Fruit fly (Drosophila melanogaster) whole organism, prepupa: ENCODE data around the gene CG2962.

ENCODE experiments used
- Blimp-1 ChIP-seq: fragments of 200-800 bp; sonication (Bioruptor generic); optimal IDR thresholded peaks from 3 replicates; lab custom pipeline; 2017; ENCODE audit warnings: missing biosample characterization, missing genetic modification characterization, mild to moderate bottlenecking, moderate library complexity, missing genetic modification reagents
- CG10631 ChIP-seq: fragments of 200-800 bp; sonication (Bioruptor generic); optimal IDR thresholded peaks from 2 replicates; lab custom pipeline; 2016; ENCODE audit warnings: missing biosample characterization, missing genetic modification characterization
- CG10669 ChIP-seq: fragments of 200-800 bp; sonication (Bioruptor generic); optimal IDR thresholded peaks from 3 replicates; lab custom pipeline; 2018; ENCODE audit warnings: missing biosample characterization, mild to moderate bottlenecking, missing genetic modification characterization, moderate library complexity
- CG11294 ChIP-seq: fragments of 200-800 bp; sonication (Bioruptor generic); IDR thresholded peaks from 2 replicates; pipeline ENCODE4 v1.3.6; 2022; ENCODE audit warnings: missing biosample characterization, missing genetic modification characterization
- CG11762 ChIP-seq: fragments of 200-800 bp; sonication (Bioruptor generic); optimal IDR thresholded peaks from 3 replicates; lab custom pipeline; 2016; ENCODE audit warnings: missing biosample characterization, missing genetic modification characterization; ENCODE audit not compliant: insufficient read depth
- CG11902 ChIP-seq: fragments of 200-800 bp; sonication (Bioruptor generic); optimal IDR thresholded peaks from 3 replicates; lab custom pipeline; 2016; ENCODE audit warnings: missing biosample characterization, missing genetic modification characterization
- CG1621 ChIP-seq: fragments of 200-800 bp; sonication (Bioruptor generic); optimal IDR thresholded peaks from 3 replicates; lab custom pipeline; 2018; ENCODE audit warnings: missing biosample characterization, mild to moderate bottlenecking, missing genetic modification characterization
- CG16779 ChIP-seq: fragments of 200-800 bp; sonication (Bioruptor generic); optimal IDR thresholded peaks from 3 replicates; lab custom pipeline; 2017; ENCODE audit warnings: missing biosample characterization, mild to moderate bottlenecking, missing genetic modification characterization
- CG3032 ChIP-seq: fragments of 200-800 bp; optimal IDR thresholded peaks from 2 replicates; lab custom pipeline; 2019; ENCODE audit warnings: missing biosample characterization, mild to moderate bottlenecking, missing genetic modification characterization, moderate library complexity
- CG31627 ChIP-seq: fragments of 200-800 bp; sonication (Bioruptor generic); optimal IDR thresholded peaks from 3 replicates; lab custom pipeline; 2016; ENCODE audit warnings: missing biosample characterization, missing genetic modification characterization
- CG34406 ChIP-seq: fragments of 200-800 bp; sonication (Bioruptor generic); optimal IDR thresholded peaks from 3 replicates; lab custom pipeline; 2016; ENCODE audit warnings: missing biosample characterization, missing genetic modification characterization
- CG4318 ChIP-seq: fragments of 200-800 bp; sonication (Bioruptor generic); optimal IDR thresholded peaks from 3 replicates; lab custom pipeline; 2017; ENCODE audit warnings: missing biosample characterization, mild to moderate bottlenecking, missing genetic modification characterization
- CG6163 ChIP-seq: fragments of 200-800 bp; sonication (Bioruptor generic); IDR thresholded peaks from 3 replicates; pipeline ENCODE4 v1.3.6; 2022; ENCODE audit warnings: missing biosample characterization, missing genetic modification characterization
- CG6792 ChIP-seq: fragments of 200-800 bp; sonication (Bioruptor generic); optimal IDR thresholded peaks from 3 replicates; lab custom pipeline; 2016; ENCODE audit warnings: missing biosample characterization, missing genetic modification characterization
- CG6808 ChIP-seq: fragments of 200-800 bp; sonication (Bioruptor generic); optimal IDR thresholded peaks from 3 replicates; lab custom pipeline; 2017; ENCODE audit warnings: missing biosample characterization, missing genetic modification characterization, mild to moderate bottlenecking, moderate library complexity, missing genetic modification reagents
- CG6854 ChIP-seq: fragments of 200-800 bp; sonication (Bioruptor generic); optimal IDR thresholded peaks from 2 replicates; lab custom pipeline; 2017; ENCODE audit warnings: missing biosample characterization, mild to moderate bottlenecking, missing genetic modification characterization
- CG8119 ChIP-seq: fragments of 200-800 bp; sonication (Bioruptor generic); IDR thresholded peaks from 3 replicates; pipeline ENCODE4 v1.3.6; 2022; ENCODE audit warnings: missing biosample characterization, missing genetic modification characterization
- CG8319 ChIP-seq: fragments of 200-800 bp; sonication (Bioruptor generic); optimal IDR thresholded peaks from 3 replicates; lab custom pipeline; 2016; ENCODE audit warnings: missing biosample characterization, missing genetic modification characterization
- CG8632 ChIP-seq: fragments of 200-800 bp; sonication (Bioruptor generic); optimal IDR thresholded peaks from 3 replicates; lab custom pipeline; 2016; ENCODE audit warnings: missing biosample characterization, missing genetic modification characterization
- Eip78C ChIP-seq: fragments of 200-800 bp; sonication (Bioruptor generic); peaks from one replicate; lab custom pipeline; 2016; ENCODE audit warnings: missing biosample characterization, missing genetic modification characterization
- Ets21C ChIP-seq: fragments of 200-800 bp; sonication (Bioruptor generic); optimal IDR thresholded peaks from 3 replicates; lab custom pipeline; 2016; ENCODE audit warnings: missing biosample characterization, missing genetic modification characterization
- Ets96B ChIP-seq: fragments of 200-800 bp; optimal IDR thresholded peaks from 2 replicates; lab custom pipeline; 2019; ENCODE audit warnings: missing biosample characterization, mild to moderate bottlenecking, missing genetic modification characterization, moderate library complexity
- Gug ChIP-seq: fragments of 200-800 bp; sonication (Bioruptor generic); IDR thresholded peaks from 2 replicates; pipeline ENCODE4 v1.3.6; 2022; ENCODE audit warnings: missing biosample characterization, missing genetic modification characterization
- Hr38 ChIP-seq: sonication (Bioruptor generic); optimal IDR thresholded peaks from 2 replicates; lab custom pipeline; 2016; ENCODE audit warnings: missing biosample characterization, missing genetic modification characterization
- Hr39 ChIP-seq: fragments of 200-800 bp; sonication (Bioruptor generic); optimal IDR thresholded peaks from 2 replicates; lab custom pipeline; 2016; ENCODE audit warnings: missing biosample characterization, missing genetic modification characterization
- Hr4 ChIP-seq: fragments of 200-800 bp; sonication (Bioruptor generic); optimal IDR thresholded peaks from 3 replicates; lab custom pipeline; 2016; ENCODE audit warnings: missing biosample characterization, missing genetic modification characterization
- Met ChIP-seq: fragments of 200-800 bp; sonication (Bioruptor generic); optimal IDR thresholded peaks from 3 replicates; lab custom pipeline; 2016; ENCODE audit warnings: missing biosample characterization, missing genetic modification characterization
- OdsH ChIP-seq: fragments of 200-800 bp; sonication (Bioruptor generic); optimal IDR thresholded peaks from 3 replicates; lab custom pipeline; 2016; ENCODE audit warnings: missing biosample characterization, missing genetic modification characterization
- Sox14 ChIP-seq: fragments of 200-800 bp; sonication (Bioruptor generic); optimal IDR thresholded peaks from 3 replicates; lab custom pipeline; 2016; ENCODE audit warnings: missing biosample characterization, missing genetic modification characterization
- achi ChIP-seq: fragments of 200-800 bp; sonication (Bioruptor generic); optimal IDR thresholded peaks from 3 replicates; lab custom pipeline; 2016; ENCODE audit warnings: missing biosample characterization, missing genetic modification characterization
- cyc ChIP-seq: fragments of 200-800 bp; sonication (Bioruptor generic); optimal IDR thresholded peaks from 3 replicates; lab custom pipeline; 2016; ENCODE audit warnings: missing biosample characterization, missing genetic modification characterization
- dac ChIP-seq: fragments of 200-800 bp; sonication (Bioruptor generic); optimal IDR thresholded peaks from 2 replicates; lab custom pipeline; 2017; ENCODE audit warnings: missing biosample characterization, mild to moderate bottlenecking, missing genetic modification characterization
- esn ChIP-seq: fragments of 200-800 bp; sonication (Bioruptor generic); optimal IDR thresholded peaks from 2 replicates; lab custom pipeline; 2016; ENCODE audit warnings: missing biosample characterization, mild to moderate bottlenecking, missing genetic modification characterization, moderate library complexity
- fd59A ChIP-seq: fragments of 200-800 bp; sonication (Bioruptor generic); optimal IDR thresholded peaks from 2 replicates; lab custom pipeline; 2017; ENCODE audit warnings: missing biosample characterization, mild to moderate bottlenecking, missing genetic modification characterization, missing genetic modification reagents
- pdm3 ChIP-seq: fragments of 200-800 bp; sonication (Bioruptor generic); optimal IDR thresholded peaks from 3 replicates; lab custom pipeline; 2016; ENCODE audit warnings: missing biosample characterization, missing genetic modification characterization
- salr ChIP-seq, 2 experiments: fragments of 200-800 bp; sonication (Bioruptor generic); optimal IDR thresholded peaks; 3 replicates each; lab custom pipeline; 2016 to 2018; ENCODE audit warnings: missing biosample characterization in 2 of 2, missing genetic modification characterization in 2 of 2, mild to moderate bottlenecking in 1 of 2
- spab ChIP-seq: fragments of 200-800 bp; sonication (Bioruptor generic); optimal IDR thresholded peaks from 2 replicates; lab custom pipeline; 2017; ENCODE audit warnings: missing biosample characterization, mild to moderate bottlenecking, missing genetic modification characterization, missing genetic modification reagents
- svp ChIP-seq: fragments of 200-800 bp; sonication (Bioruptor generic); peaks from one replicate; lab custom pipeline; 2016; ENCODE audit warnings: missing biosample characterization, missing genetic modification characterization
- topi ChIP-seq: fragments of 200-800 bp; sonication (Bioruptor generic); optimal IDR thresholded peaks from 3 replicates; lab custom pipeline; 2016; ENCODE audit warnings: missing biosample characterization, missing genetic modification characterization
- vri ChIP-seq: fragments of 200-800 bp; sonication (Bioruptor generic); optimal IDR thresholded peaks from 3 replicates; lab custom pipeline; 2016; ENCODE audit warnings: missing biosample characterization, mild to moderate bottlenecking, missing genetic modification characterization

CG2962 gene

DNA sequence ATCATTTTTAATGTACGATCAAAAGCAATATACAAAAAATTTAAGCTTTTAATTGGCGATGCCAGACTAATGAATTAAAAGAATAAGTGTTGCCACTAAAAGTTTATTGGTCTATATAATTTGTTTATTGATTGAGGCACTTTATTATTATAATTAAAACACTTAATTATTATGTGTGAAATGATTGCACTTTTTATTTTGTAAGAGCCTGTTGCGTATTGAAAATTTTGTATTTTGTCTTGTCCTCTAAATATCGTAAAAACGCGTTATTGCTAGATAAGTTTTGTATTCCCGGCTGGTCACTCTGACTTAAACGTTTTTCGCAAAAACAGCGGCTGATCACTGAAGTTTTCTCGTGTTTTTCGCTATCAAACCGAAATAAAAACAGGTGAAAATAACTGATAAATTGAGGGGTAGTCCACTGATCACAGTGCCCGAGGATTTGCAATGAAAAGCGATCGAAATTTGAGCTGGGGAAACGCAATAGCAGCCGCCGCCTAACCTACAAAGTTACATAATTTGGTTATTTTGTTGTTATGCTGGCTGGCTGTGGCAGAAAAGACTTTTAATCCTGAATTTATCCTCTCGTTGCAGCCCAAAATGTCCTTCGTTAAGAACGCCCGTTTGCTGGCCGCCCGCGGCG lies 3.6 kb downstream of the CG2962 start, which contains the start of gene ATPsyndelta:
Gene ATPsyndelta, plus strand, starts transcription at position 284 of the 643 bp plus-strand sequence.
- TF ChIP-seq salr (GFP tag; optimal IDR thresholded peaks at IDR 0.05; lab: Kevin White, UChicago), result no peak
- TF ChIP-seq Eip78C, result peak; percentile 34
- TF ChIP-seq svp (GFP tag; lab: Kevin White, UChicago), result no peak
- TF ChIP-seq CG11762 (GFP tag; lab: Kevin White, UChicago), result no peak
- no peak for TF ChIP-seq CG34406 (GFP tag; lab: Kevin White, UChicago)
- no peak for TF ChIP-seq CG6808 (GFP tag; lab: Kevin White, UChicago)
- no peak for TF ChIP-seq CG8632
- no peak for TF ChIP-seq Hr38
- no peak for TF ChIP-seq Blimp-1 (GFP tag; lab: Kevin White, UChicago)
- TF ChIP-seq CG8319 (GFP tag; lab: Kevin White, UChicago), result no peak
- peak; percentile 52 for TF ChIP-seq vri (GFP tag; lab: Kevin White, UChicago)
- no peak for TF ChIP-seq CG10669
- TF ChIP-seq Hr4 (GFP tag; lab: Kevin White, UChicago), result no peak
- no peak for TF ChIP-seq Ets21C (GFP tag; lab: Kevin White, UChicago)
- TF ChIP-seq fd59A, result no peak

DNA sequence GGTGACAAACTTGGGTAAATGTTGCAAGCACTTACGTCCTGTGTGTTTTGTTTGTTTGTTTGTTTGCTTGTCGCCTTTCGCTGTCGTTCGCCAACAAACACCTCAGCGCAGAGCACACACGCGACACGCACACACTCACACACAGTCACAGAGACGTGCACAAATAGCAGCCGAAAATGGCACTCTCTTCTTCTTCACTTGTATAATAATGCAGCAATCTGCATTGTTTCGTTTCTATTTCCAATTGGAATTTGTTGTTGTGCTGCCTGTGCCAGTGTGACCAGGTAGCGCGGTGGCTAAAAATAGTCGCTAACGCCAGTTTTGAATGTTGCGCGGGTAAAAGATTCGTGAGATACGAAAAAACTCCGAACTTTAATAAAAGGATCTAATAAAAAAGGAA lies 4.3 kb downstream of the CG2962 start, which contains the start of gene Ypel:
Gene Ypel, minus strand, starts transcription at position 257 of the 400 bp plus-strand sequence.
- TF ChIP-seq spab (GFP tag; lab: Kevin White, UChicago) (no peak), Eip78C (peak; percentile 40), CG11902 (GFP tag; lab: Kevin White, UChicago) (no peak), Hr4 (GFP tag; lab: Kevin White, UChicago) (no peak), Gug (GFP tag; lab: Robert Waterston, UW) (no peak), Hr39 (no peak), CG6854 (no peak), CG6163 (GFP tag; lab: Robert Waterston, UW) (no peak), salr (GFP tag; optimal IDR thresholded peaks at IDR 0.05; lab: Kevin White, UChicago) (no peak), Met (GFP tag; lab: Kevin White, UChicago) (no peak), CG8119 (GFP tag; lab: Robert Waterston, UW) (peak; percentile 19; the same call in 1 of the 3 replicates), vri (GFP tag; lab: Kevin White, UChicago) (peak; percentile 29), CG8319 (GFP tag; lab: Kevin White, UChicago) (no peak), CG10669 (no peak), Hr38 (no peak), CG31627 (GFP tag; lab: Kevin White, UChicago) (no peak), CG6792 (GFP tag; lab: Kevin White, UChicago) (no peak), CG10631 (GFP tag; lab: Kevin White, UChicago) (no peak), Blimp-1 (GFP tag; lab: Kevin White, UChicago) (no peak), CG16779 (tag; lab: Kevin White, UChicago) (no peak)

DNA sequence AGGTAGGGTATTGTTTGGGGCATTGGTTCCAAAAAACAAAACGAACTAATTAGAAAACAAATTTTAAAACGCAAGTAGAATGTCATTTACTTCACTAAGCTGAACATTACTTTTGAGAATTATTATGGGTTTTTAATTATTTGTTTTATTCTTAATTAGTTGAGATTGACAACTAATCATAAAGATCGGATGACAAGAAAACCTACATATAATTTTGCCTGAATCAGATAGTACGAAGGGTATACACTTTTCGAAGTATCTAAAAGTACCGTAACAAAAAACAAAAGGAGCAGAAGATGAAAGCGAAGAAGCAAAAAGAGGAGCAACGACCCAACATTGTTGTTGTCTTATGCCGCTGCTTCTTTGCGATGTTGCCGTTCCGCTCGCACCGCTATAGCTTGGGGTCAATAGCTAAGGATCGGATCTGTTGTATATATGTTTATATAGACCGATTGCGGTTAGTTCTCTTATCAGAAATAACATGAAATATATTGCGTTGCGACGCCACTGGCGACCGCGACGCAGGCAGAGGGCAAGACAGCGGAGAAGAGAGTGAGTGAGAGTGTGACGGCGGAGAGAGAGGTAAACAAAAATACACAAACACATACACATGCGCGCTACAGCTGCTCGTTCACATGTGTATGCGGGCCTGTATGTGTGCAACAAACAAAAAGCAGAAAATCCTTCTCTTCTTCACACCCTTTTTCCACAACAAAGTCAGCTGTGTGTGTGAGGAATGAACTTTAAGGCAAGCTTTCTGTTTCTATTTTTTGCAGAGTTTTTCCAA lies 5.1 kb downstream of the CG2962 start:
- TF ChIP-seq CG16779 (tag; lab: Kevin White, UChicago) (peak; percentile 46), esn (GFP tag; lab: Kevin White, UChicago) (peak; percentile 92), salr (GFP tag; optimal IDR thresholded peaks at IDR 0.05; lab: Kevin White, UChicago) (peak in 1 of 2 experiments; percentile 86), dac (GFP tag; lab: Kevin White, UChicago) (peak; percentile 61), CG1621 (peak; percentile 29), fd59A (peak; percentile 30), cyc (GFP tag; lab: Kevin White, UChicago) (peak; percentile 83), pdm3 (GFP tag; lab: Kevin White, UChicago) (peak; percentile 91), spab (GFP tag; lab: Kevin White, UChicago) (peak; percentile 47), Hr38 (no peak), CG6854 (peak; percentile 64), svp (GFP tag; lab: Kevin White, UChicago) (peak; percentile 95), Hr4 (GFP tag; lab: Kevin White, UChicago) (peak; percentile 89), Eip78C (peak; percentile 97), achi (GFP tag; lab: Kevin White, UChicago) (peak; percentile 82), CG11762 (GFP tag; lab: Kevin White, UChicago) (peak; percentile 41), CG3032 (tag; lab: Kevin White, UChicago) (peak; percentile 68), CG6808 (GFP tag; lab: Kevin White, UChicago) (peak; percentile 34), Sox14 (GFP tag; lab: Kevin White, UChicago) (peak; percentile 89), Ets96B (tag; lab: Kevin White, UChicago) (peak; percentile 76), CG11294 (GFP tag; lab: Robert Waterston, UW) (0 out of 2 replicates have a peak, but pooled peaks have one; percentile 27), CG8632 (peak; percentile 66), CG31627 (GFP tag; lab: Kevin White, UChicago) (peak; percentile 90), Blimp-1 (GFP tag; lab: Kevin White, UChicago) (peak; percentile 65), CG34406 (GFP tag; lab: Kevin White, UChicago) (peak; percentile 80), topi (peak; percentile 94), CG8119 (GFP tag; lab: Robert Waterston, UW) (peak; percentile 88), CG10631 (GFP tag; lab: Kevin White, UChicago) (peak; percentile 75), OdsH (peak; percentile 84), CG4318 (GFP tag; lab: Kevin White, UChicago) (peak; percentile 84), CG10669 (peak; percentile 70)
